Worm (Caenorhabditis elegans) whole organism, L3 larva: ENCODE data around the gene Y43B11AL.1.
A peak's percentile ranks its signal among the peaks of the same experiment; 100 is the strongest.

Experiments used
- R02D3.7 ChIP-seq: fragments of 150-350 bp; optimal IDR thresholded peaks from 2 replicates; lab custom pipeline; 2014; ENCODE audit warnings: missing biosample characterization, missing genetic modification characterization
- ZK546.5 ChIP-seq: sonication (generic microtip); optimal IDR thresholded peaks from 2 replicates; lab custom pipeline; 2017; ENCODE audit warnings: missing biosample characterization, missing genetic modification characterization
- aly-2 ChIP-seq: fragments of 150-350 bp; optimal IDR thresholded peaks from 2 replicates; lab custom pipeline; 2014; ENCODE audit warnings: missing biosample characterization, missing genetic modification characterization
- ama-1 ChIP-seq: fragments of 150-350 bp; optimal IDR thresholded peaks from 2 replicates; lab custom pipeline; 2018
- ceh-16 ChIP-seq: sonication (generic microtip); optimal IDR thresholded peaks from 2 replicates; lab custom pipeline; 2017; ENCODE audit warnings: missing biosample characterization, missing genetic modification characterization
- ceh-28 ChIP-seq: fragments of 150-350 bp; optimal IDR thresholded peaks from 2 replicates; lab custom pipeline; 2014; ENCODE audit warnings: missing biosample characterization, missing genetic modification reagents, missing genetic modification characterization
- ceh-82 ChIP-seq: fragments of 150-350 bp; optimal IDR thresholded peaks from 2 replicates; lab custom pipeline; 2014; ENCODE audit warnings: missing biosample characterization, missing genetic modification characterization
- ceh-9 ChIP-seq: sonication (generic microtip); optimal IDR thresholded peaks from 2 replicates; lab custom pipeline; 2018; ENCODE audit warnings: missing biosample characterization, missing genetic modification characterization
- daf-12 ChIP-seq: fragments of 150-350 bp; optimal IDR thresholded peaks from 2 replicates; lab custom pipeline; 2014; ENCODE audit warnings: missing biosample characterization, missing genetic modification reagents, missing genetic modification characterization
- egl-27 ChIP-seq: sonication (generic microtip); optimal IDR thresholded peaks from 4 replicates; lab custom pipeline; 2017; ENCODE audit warnings: missing biosample characterization, missing genetic modification reagents, missing genetic modification characterization
- egl-5 ChIP-seq: fragments of 150-350 bp; optimal IDR thresholded peaks from 2 replicates; lab custom pipeline; 2017; ENCODE audit warnings: missing biosample characterization, missing genetic modification reagents, missing genetic modification characterization, inconsistent platforms
- elt-1 ChIP-seq: fragments of 150-350 bp; optimal IDR thresholded peaks from 2 replicates; lab custom pipeline; 2014; ENCODE audit warnings: missing biosample characterization, missing genetic modification characterization
- elt-2 ChIP-seq: sonication (generic microtip); optimal IDR thresholded peaks from 2 replicates; lab custom pipeline; 2016; ENCODE audit warnings: missing genetic modification reagents, mild to moderate bottlenecking, missing genetic modification characterization, missing compliant biosample characterization
- elt-3 ChIP-seq, 3 experiments: fragments of 150-350 bp in 1 of 3; sonication (generic microtip) in 2 of 3; optimal IDR thresholded peaks; 2 replicates in 2 of 3; 4 replicates in 1 of 3; lab custom pipeline; 2014 to 2017; ENCODE audit warnings: missing biosample characterization in 3 of 3, missing genetic modification characterization in 3 of 3
- eor-1 ChIP-seq, 2 experiments: fragments of 150-350 bp; optimal IDR thresholded peaks; 2 replicates each; lab custom pipeline; 2014 to 2018; ENCODE audit warnings: missing biosample characterization in 2 of 2, missing genetic modification characterization in 2 of 2
- fkh-10 ChIP-seq: sonication (generic microtip); optimal IDR thresholded peaks from 2 replicates; lab custom pipeline; 2017; ENCODE audit warnings: missing biosample characterization, missing genetic modification reagents, missing genetic modification characterization
- fkh-2 ChIP-seq: fragments of 150-350 bp; optimal IDR thresholded peaks from 2 replicates; lab custom pipeline; 2014; ENCODE audit warnings: missing biosample characterization, missing genetic modification reagents, missing genetic modification characterization
- fos-1 ChIP-seq: fragments of 150-350 bp; optimal IDR thresholded peaks from 2 replicates; lab custom pipeline; 2014; ENCODE audit warnings: missing biosample characterization, missing genetic modification characterization
- hmg-11 ChIP-seq: sonication (generic microtip); optimal IDR thresholded peaks from 2 replicates; lab custom pipeline; 2016; ENCODE audit warnings: missing genetic modification characterization, missing compliant biosample characterization
- jun-1 ChIP-seq: fragments of 150-350 bp; optimal IDR thresholded peaks from 2 replicates; lab custom pipeline; 2014; ENCODE audit warnings: missing biosample characterization, missing genetic modification reagents, missing genetic modification characterization
- lin-15B ChIP-seq: fragments of 150-350 bp; optimal IDR thresholded peaks from 2 replicates; lab custom pipeline; 2014; ENCODE audit warnings: missing biosample characterization, missing genetic modification characterization
- lin-39 ChIP-seq: fragments of 150-350 bp; optimal IDR thresholded peaks from 2 replicates; lab custom pipeline; 2018; ENCODE audit warnings: missing biosample characterization, missing genetic modification reagents, missing genetic modification characterization
- lsy-12 ChIP-seq: sonication (generic microtip); optimal IDR thresholded peaks from 2 replicates; lab custom pipeline; 2016; ENCODE audit warnings: mild to moderate bottlenecking, missing genetic modification characterization, missing compliant biosample characterization
- mdl-1 ChIP-seq: fragments of 150-350 bp; optimal IDR thresholded peaks from 2 replicates; lab custom pipeline; 2014; ENCODE audit warnings: missing biosample characterization, missing genetic modification characterization
- mml-1 ChIP-seq: fragments of 150-350 bp; sonication (generic microtip); optimal IDR thresholded peaks from 3 replicates; lab custom pipeline; 2014; ENCODE audit warnings: missing biosample characterization, missing genetic modification characterization
- nfya-1 ChIP-seq: sonication (generic microtip); optimal IDR thresholded peaks from 2 replicates; lab custom pipeline; 2017; ENCODE audit warnings: missing genetic modification characterization, mild to moderate bottlenecking, missing compliant biosample characterization, antibody characterized with exemption, moderate library complexity; ENCODE audit not compliant: insufficient read depth
- nhr-11 ChIP-seq: fragments of 150-350 bp; optimal IDR thresholded peaks from 2 replicates; lab custom pipeline; 2014; ENCODE audit warnings: missing biosample characterization, missing genetic modification characterization
- nhr-12 ChIP-seq: fragments of 150-350 bp; optimal IDR thresholded peaks from 2 replicates; lab custom pipeline; 2014; ENCODE audit warnings: missing biosample characterization, missing genetic modification characterization
- nhr-23 ChIP-seq: fragments of 150-350 bp; optimal IDR thresholded peaks from 2 replicates; lab custom pipeline; 2014; ENCODE audit warnings: missing biosample characterization, missing genetic modification reagents, missing genetic modification characterization
- nhr-237 ChIP-seq: fragments of 150-350 bp; optimal IDR thresholded peaks from 2 replicates; lab custom pipeline; 2014; ENCODE audit warnings: missing biosample characterization, missing genetic modification characterization
- nhr-25 ChIP-seq: sonication (generic microtip); optimal IDR thresholded peaks from 2 replicates; lab custom pipeline; 2017; ENCODE audit warnings: missing biosample characterization, missing genetic modification characterization
- nhr-28 ChIP-seq: fragments of 150-350 bp; optimal IDR thresholded peaks from 2 replicates; lab custom pipeline; 2014; ENCODE audit warnings: missing biosample characterization, missing genetic modification characterization
- nhr-43 ChIP-seq: sonication (generic microtip); optimal IDR thresholded peaks from 2 replicates; lab custom pipeline; 2016; ENCODE audit warnings: mild to moderate bottlenecking, missing genetic modification characterization, missing compliant biosample characterization; ENCODE audit not compliant: poor library complexity, severe bottlenecking
- nhr-67 ChIP-seq: fragments of 150-350 bp; optimal IDR thresholded peaks from 2 replicates; lab custom pipeline; 2014; ENCODE audit warnings: missing biosample characterization, missing genetic modification characterization
- nhr-76 ChIP-seq: fragments of 150-350 bp; sonication (generic microtip); optimal IDR thresholded peaks from 5 replicates; lab custom pipeline; 2014; ENCODE audit warnings: missing biosample characterization, missing genetic modification characterization
- nhr-77 ChIP-seq: fragments of 150-350 bp; optimal IDR thresholded peaks from 2 replicates; lab custom pipeline; 2014; ENCODE audit warnings: missing biosample characterization, missing genetic modification characterization
- pha-4 ChIP-seq: fragments of 150-350 bp; optimal IDR thresholded peaks from 2 replicates; lab custom pipeline; 2014; ENCODE audit warnings: missing biosample characterization, missing genetic modification reagents, missing genetic modification characterization
- pqm-1 ChIP-seq: fragments of 150-350 bp; optimal IDR thresholded peaks from 2 replicates; lab custom pipeline; 2017; ENCODE audit warnings: missing biosample characterization, missing genetic modification characterization, inconsistent platforms
- sea-2 ChIP-seq: fragments of 150-350 bp; sonication (generic microtip); optimal IDR thresholded peaks from 4 replicates; lab custom pipeline; 2014; ENCODE audit warnings: missing biosample characterization, missing genetic modification reagents, missing genetic modification characterization
- skn-1 ChIP-seq: fragments of 150-350 bp; optimal IDR thresholded peaks from 2 replicates; lab custom pipeline; 2014; ENCODE audit warnings: missing biosample characterization, missing genetic modification characterization
- snpc-4 ChIP-seq: fragments of 150-350 bp; optimal IDR thresholded peaks from 2 replicates; lab custom pipeline; 2014; ENCODE audit warnings: missing biosample characterization, missing genetic modification characterization
- tbx-2 ChIP-seq: sonication (generic microtip); optimal IDR thresholded peaks from 2 replicates; lab custom pipeline; 2016; ENCODE audit warnings: mild to moderate bottlenecking, missing genetic modification characterization, missing compliant biosample characterization
- unc-39 ChIP-seq: sonication (generic microtip); optimal IDR thresholded peaks from 4 replicates; lab custom pipeline; 2017; ENCODE audit warnings: missing biosample characterization, missing genetic modification characterization
- unc-62 ChIP-seq: fragments of 150-350 bp; sonication (generic microtip); optimal IDR thresholded peaks from 4 replicates; lab custom pipeline; 2014; ENCODE audit warnings: missing biosample characterization, missing genetic modification reagents, missing genetic modification characterization
- zag-1 ChIP-seq: fragments of 150-350 bp; optimal IDR thresholded peaks from 2 replicates; lab custom pipeline; 2014; ENCODE audit warnings: missing biosample characterization, missing genetic modification characterization
- ztf-11 ChIP-seq: fragments of 150-350 bp; optimal IDR thresholded peaks from 2 replicates; lab custom pipeline; 2014; ENCODE audit warnings: missing biosample characterization, missing genetic modification characterization
- ztf-4 ChIP-seq: fragments of 150-350 bp; optimal IDR thresholded peaks from 2 replicates; lab custom pipeline; 2014; ENCODE audit warnings: missing biosample characterization, missing genetic modification characterization

Gene Y43B11AL.1

DNA sequence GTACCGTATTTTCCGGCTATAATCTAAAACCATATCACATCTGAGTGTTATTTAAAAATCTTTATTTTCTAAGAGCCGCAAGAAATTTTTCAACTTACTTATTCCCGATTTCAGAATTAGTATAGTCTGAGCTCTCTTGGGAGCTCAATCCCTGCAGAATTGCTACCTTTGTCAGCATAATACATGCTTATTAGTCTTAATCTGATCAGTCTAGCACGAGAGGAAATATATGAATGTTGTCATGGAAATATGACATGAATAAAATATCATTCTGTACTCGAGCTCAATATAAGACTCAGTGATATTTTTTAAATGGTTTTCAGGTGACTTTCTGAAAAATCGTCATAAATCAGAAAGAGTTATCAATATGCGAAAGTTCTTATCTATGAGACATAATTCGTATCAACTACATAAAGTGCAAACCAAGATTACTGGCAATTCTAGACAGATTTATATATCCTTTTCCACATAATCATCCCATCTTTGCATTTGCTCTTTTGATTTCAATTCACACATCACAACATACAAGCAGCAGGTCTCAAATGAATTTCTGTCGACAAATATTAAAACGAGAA lies 19.7 kb upstream of the Y43B11AL.1 start:
- TF ChIP-seq fkh-10 (GFP tag; lab: Kevin White, UChicago) (no peak), elt-2 (tag; lab: Kevin White, UChicago) (peak; percentile 59), zag-1 (no peak), skn-1 (peak; percentile 34), pqm-1 (tag; lab: Kevin White, UChicago) (peak; percentile 24)

DNA sequence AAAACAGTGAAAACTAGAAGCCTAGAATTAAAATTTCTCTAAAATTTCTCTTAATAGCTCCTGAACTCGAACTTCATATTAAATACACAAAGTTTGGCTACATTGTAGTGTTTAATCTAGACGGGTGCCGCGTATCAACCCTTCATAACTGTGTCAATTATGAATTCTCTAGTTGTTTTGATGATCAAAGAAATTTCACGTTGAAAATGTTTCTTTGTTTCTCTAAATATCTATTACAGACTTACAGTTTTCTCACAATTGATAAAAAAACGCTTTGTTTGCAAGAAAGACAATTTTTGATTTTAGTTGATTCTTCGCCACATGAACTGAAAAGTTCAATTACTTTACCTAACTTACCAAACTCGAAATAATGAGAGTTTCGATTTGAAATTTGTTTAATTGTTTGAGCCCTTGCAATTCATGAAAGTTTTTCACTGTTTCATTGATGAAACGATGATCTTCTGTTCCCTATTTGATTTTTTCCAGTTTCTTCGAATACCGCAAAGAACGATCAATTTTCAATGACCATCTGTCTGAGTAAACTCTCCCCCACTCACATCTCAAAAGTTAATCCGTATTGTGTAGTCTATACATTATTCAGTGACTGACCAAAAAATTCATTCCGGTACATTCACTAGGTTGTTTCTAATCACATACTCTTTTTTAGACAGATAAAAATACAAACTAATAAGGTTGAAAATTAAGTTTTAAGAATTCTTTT lies 18.3 kb upstream of the Y43B11AL.1 start:
- TF ChIP-seq lin-15B (tag; lab: Kevin White, UChicago), result no peak
- no peak for TF ChIP-seq nhr-76 (tag; lab: Kevin White, UChicago)
- TF ChIP-seq eor-1 (tag; optimal IDR thresholded peaks at IDR 0.05; lab: Kevin White, UChicago), result no peak
- peak; percentile 26 for TF ChIP-seq nfya-1
- no peak for TF ChIP-seq snpc-4
- no peak for TF ChIP-seq elt-3 (tag; optimal IDR thresholded peaks at IDR 0.05; lab: Kevin White, UChicago)
- no peak for TF ChIP-seq mdl-1 (tag; lab: Kevin White, UChicago)
- no peak for TF ChIP-seq nhr-237 (tag; lab: Kevin White, UChicago)
- no peak for TF ChIP-seq sea-2
- TF ChIP-seq ztf-4, result no peak
- no peak for TF ChIP-seq ceh-28
- no peak for TF ChIP-seq nhr-12 (tag; lab: Kevin White, UChicago)
- TF ChIP-seq fkh-2 (tag; lab: Kevin White, UChicago), result no peak
- peak; percentile 62 for TF ChIP-seq pha-4
- TF ChIP-seq pqm-1 (tag; lab: Kevin White, UChicago), result peak; percentile 56
- TF ChIP-seq R02D3.7 (tag; lab: Kevin White, UChicago), result no peak
- TF ChIP-seq elt-2 (tag; lab: Kevin White, UChicago), result peak; percentile 39
- TF ChIP-seq tbx-2 (tag; lab: Kevin White, UChicago), result no peak
- TF ChIP-seq mml-1 (tag; lab: Kevin White, UChicago), result no peak
- no peak for TF ChIP-seq ceh-82 (tag; lab: Kevin White, UChicago)
- TF ChIP-seq nhr-43, result no peak
- TF ChIP-seq nhr-28 (tag; lab: Kevin White, UChicago), result no peak
- no peak for TF ChIP-seq ztf-11 (tag; lab: Kevin White, UChicago)
- no peak for TF ChIP-seq fos-1 (tag; lab: Kevin White, UChicago)
- TF ChIP-seq nhr-77 (tag; lab: Kevin White, UChicago), result no peak
- TF ChIP-seq nhr-25 (tag; lab: Kevin White, UChicago), result peak; percentile 4
- no peak for TF ChIP-seq nhr-11
- peak; percentile 7 for TF ChIP-seq elt-1 (tag; lab: Kevin White, UChicago)
- TF ChIP-seq fkh-10 (GFP tag; lab: Kevin White, UChicago), result no peak
- TF ChIP-seq egl-27, result no peak
- no peak for TF ChIP-seq lsy-12 (tag; lab: Kevin White, UChicago)
- no peak for TF ChIP-seq unc-39 (tag; lab: Kevin White, UChicago)
- no peak for TF ChIP-seq daf-12 (tag; lab: Kevin White, UChicago)
- TF ChIP-seq jun-1, result no peak
- no peak for TF ChIP-seq unc-62 (GFP tag; lab: Kevin White, UChicago)
- no peak for TF ChIP-seq hmg-11
- TF ChIP-seq skn-1, result no peak
- no peak for TF ChIP-seq ceh-16 (tag; lab: Kevin White, UChicago)
- TF ChIP-seq nhr-23 (tag; lab: Kevin White, UChicago), result peak; percentile 27
- no peak for TF ChIP-seq lin-39 (tag; lab: Kevin White, UChicago)
- peak; percentile 18 for TF ChIP-seq ama-1
- TF ChIP-seq egl-5 (tag; lab: Kevin White, UChicago), result no peak
- no peak for TF ChIP-seq zag-1
- no peak for TF ChIP-seq ZK546.5 (tag; lab: Kevin White, UChicago)
- TF ChIP-seq nhr-67 (tag; lab: Kevin White, UChicago), result no peak
- no peak for TF ChIP-seq aly-2 (tag; lab: Kevin White, UChicago)
- no peak for TF ChIP-seq ceh-9 (tag; lab: Kevin White, UChicago)
